Worm (Caenorhabditis elegans) whole organism, early embryonic: ENCODE results near the gene Y66D12A.3.

Source experiments
- B0310.2 ChIP-seq: sonication (generic microtip); optimal IDR thresholded peaks from 2 replicates; lab custom pipeline; 2016; ENCODE audit warnings: mild to moderate bottlenecking, missing genetic modification characterization, missing compliant biosample characterization
- F13C5.2 ChIP-seq: sonication (generic microtip); optimal IDR thresholded peaks from 2 replicates; lab custom pipeline; 2017; ENCODE audit warnings: mild to moderate bottlenecking, missing genetic modification characterization, inconsistent platforms, missing compliant biosample characterization
- ama-1 ChIP-seq: fragments of 150-350 bp; optimal IDR thresholded peaks from 2 replicates; lab custom pipeline; 2014
- ceh-13 ChIP-seq: fragments of 200-800 bp; sonication (Bioruptor generic); optimal IDR thresholded peaks from 2 replicates; lab custom pipeline; 2018; ENCODE audit warnings: mild to moderate bottlenecking, missing genetic modification characterization, missing compliant biosample characterization
- ets-7 ChIP-seq: sonication (generic microtip); optimal IDR thresholded peaks from 2 replicates; lab custom pipeline; 2016; ENCODE audit warnings: missing genotype, missing genetic modification characterization, missing compliant biosample characterization
- flt-1 ChIP-seq: fragments of 200-800 bp; sonication (Bioruptor generic); IDR thresholded peaks from 2 replicates; pipeline ENCODE4 v1.3.6; 2022; ENCODE audit warnings: missing genetic modification characterization, missing compliant biosample characterization
- hnd-1 ChIP-seq: sonication (generic microtip); optimal IDR thresholded peaks from 2 replicates; lab custom pipeline; 2016; ENCODE audit warnings: missing genetic modification characterization, missing compliant biosample characterization
- scrt-1 ChIP-seq: fragments of 200-800 bp; sonication (Bioruptor generic); IDR thresholded peaks from 2 replicates; pipeline ENCODE4 v1.3.6; 2022; ENCODE audit warnings: missing genetic modification characterization, missing compliant biosample characterization
- tbx-11 ChIP-seq: fragments of 200-800 bp; sonication (Bioruptor generic); IDR thresholded peaks from 2 replicates; pipeline ENCODE4 v1.3.6; 2022; ENCODE audit warnings: missing genetic modification characterization, missing compliant biosample characterization

DNA sequence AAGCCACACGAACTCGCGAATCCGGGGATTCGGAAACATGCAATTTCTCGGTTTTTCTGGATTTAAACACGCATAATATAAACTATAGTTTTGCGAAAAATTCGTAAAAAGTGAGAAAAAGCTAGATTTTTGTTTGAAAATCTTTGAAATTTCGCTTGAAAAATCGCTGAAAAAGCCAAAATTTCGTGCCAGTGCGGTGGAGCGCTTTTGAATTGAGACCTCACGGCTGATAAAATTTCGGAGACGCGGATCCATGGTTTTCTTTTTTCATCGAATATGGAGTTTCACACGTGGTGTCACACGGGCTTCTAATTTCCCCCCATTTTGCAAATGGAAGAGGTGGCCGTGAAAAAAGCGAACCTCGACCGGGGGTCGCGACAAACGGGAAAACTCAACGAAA lies 1.2 kb downstream of the Y66D12A.3 start:
- TF ChIP-seq ceh-13 (GFP tag; lab: Kevin White, UChicago) (no peak), flt-1 (GFP tag; lab: Robert Waterston, UW) (no peak), hnd-1 (tag; lab: Kevin White, UChicago) (no peak), ama-1 (lab: Kevin White, UChicago) (no peak), scrt-1 (no peak), F13C5.2 (tag; lab: Kevin White, UChicago) (no peak), B0310.2 (tag; lab: Kevin White, UChicago) (no peak), ets-7 (tag; lab: Kevin White, UChicago) (no peak), tbx-11 (GFP tag; lab: Robert Waterston, UW) (no peak)
